Fruit fly (Drosophila melanogaster) whole organism, prepupa: ENCODE results near the gene Atg1.

Experiments used
- CG10631 ChIP-seq: fragments of 200-800 bp; sonication (Bioruptor generic); optimal IDR thresholded peaks from 2 replicates; lab custom pipeline; 2016; ENCODE audit warnings: missing biosample characterization, missing genetic modification characterization
- CG11762 ChIP-seq: fragments of 200-800 bp; sonication (Bioruptor generic); optimal IDR thresholded peaks from 3 replicates; lab custom pipeline; 2016; ENCODE audit warnings: missing biosample characterization, missing genetic modification characterization; ENCODE audit not compliant: insufficient read depth
- CG11902 ChIP-seq: fragments of 200-800 bp; sonication (Bioruptor generic); optimal IDR thresholded peaks from 3 replicates; lab custom pipeline; 2016; ENCODE audit warnings: missing biosample characterization, missing genetic modification characterization
- CG16779 ChIP-seq: fragments of 200-800 bp; sonication (Bioruptor generic); optimal IDR thresholded peaks from 3 replicates; lab custom pipeline; 2017; ENCODE audit warnings: missing biosample characterization, mild to moderate bottlenecking, missing genetic modification characterization
- CG3032 ChIP-seq: fragments of 200-800 bp; optimal IDR thresholded peaks from 2 replicates; lab custom pipeline; 2019; ENCODE audit warnings: missing biosample characterization, mild to moderate bottlenecking, missing genetic modification characterization, moderate library complexity
- CG6808 ChIP-seq: fragments of 200-800 bp; sonication (Bioruptor generic); optimal IDR thresholded peaks from 3 replicates; lab custom pipeline; 2017; ENCODE audit warnings: missing biosample characterization, missing genetic modification characterization, mild to moderate bottlenecking, moderate library complexity, missing genetic modification reagents
- CG9139 ChIP-seq: fragments of 200-800 bp; sonication (Bioruptor generic); optimal IDR thresholded peaks from 3 replicates; lab custom pipeline; 2017; ENCODE audit warnings: missing biosample characterization, mild to moderate bottlenecking, missing genetic modification characterization
- Ets96B ChIP-seq: fragments of 200-800 bp; optimal IDR thresholded peaks from 2 replicates; lab custom pipeline; 2019; ENCODE audit warnings: missing biosample characterization, mild to moderate bottlenecking, missing genetic modification characterization, moderate library complexity
- Hr39 ChIP-seq: fragments of 200-800 bp; sonication (Bioruptor generic); optimal IDR thresholded peaks from 2 replicates; lab custom pipeline; 2016; ENCODE audit warnings: missing biosample characterization, missing genetic modification characterization
- Hr4 ChIP-seq: fragments of 200-800 bp; sonication (Bioruptor generic); optimal IDR thresholded peaks from 3 replicates; lab custom pipeline; 2016; ENCODE audit warnings: missing biosample characterization, missing genetic modification characterization
- OdsH ChIP-seq: fragments of 200-800 bp; sonication (Bioruptor generic); optimal IDR thresholded peaks from 3 replicates; lab custom pipeline; 2016; ENCODE audit warnings: missing biosample characterization, missing genetic modification characterization
- Smox ChIP-seq: fragments of 200-800 bp; sonication (Bioruptor generic); optimal IDR thresholded peaks from 3 replicates; lab custom pipeline; 2016; ENCODE audit warnings: missing biosample characterization, missing genetic modification characterization
- acj6 ChIP-seq: fragments of 200-800 bp; sonication (Bioruptor generic); optimal IDR thresholded peaks from 3 replicates; lab custom pipeline; 2016; ENCODE audit warnings: missing biosample characterization, missing genetic modification characterization
- eg ChIP-seq: fragments of 200-800 bp; sonication (Bioruptor generic); IDR thresholded peaks from 3 replicates; pipeline ENCODE4 v1.3.6; 2022; ENCODE audit warnings: missing biosample characterization, missing genetic modification characterization
- esn ChIP-seq: fragments of 200-800 bp; sonication (Bioruptor generic); optimal IDR thresholded peaks from 2 replicates; lab custom pipeline; 2016; ENCODE audit warnings: missing biosample characterization, mild to moderate bottlenecking, missing genetic modification characterization, moderate library complexity
- lz ChIP-seq: fragments of 200-800 bp; sonication (Bioruptor generic); optimal IDR thresholded peaks from 3 replicates; lab custom pipeline; 2016; ENCODE audit warnings: missing biosample characterization, missing genetic modification characterization

Atg1 gene

dm6 chr3L:12745121-12745770 lies 59.7 kb downstream of the Atg1 start, which contains the start of gene CG32109:
Gene CG32109 (plus strand): TSS chr3L:12745344.
- TF ChIP-seq CG3032 (no peak), esn (GFP tag; lab: Kevin White, UChicago) (peak; percentile 2), CG11762 (GFP tag; lab: Kevin White, UChicago) (no peak)

DNA sequence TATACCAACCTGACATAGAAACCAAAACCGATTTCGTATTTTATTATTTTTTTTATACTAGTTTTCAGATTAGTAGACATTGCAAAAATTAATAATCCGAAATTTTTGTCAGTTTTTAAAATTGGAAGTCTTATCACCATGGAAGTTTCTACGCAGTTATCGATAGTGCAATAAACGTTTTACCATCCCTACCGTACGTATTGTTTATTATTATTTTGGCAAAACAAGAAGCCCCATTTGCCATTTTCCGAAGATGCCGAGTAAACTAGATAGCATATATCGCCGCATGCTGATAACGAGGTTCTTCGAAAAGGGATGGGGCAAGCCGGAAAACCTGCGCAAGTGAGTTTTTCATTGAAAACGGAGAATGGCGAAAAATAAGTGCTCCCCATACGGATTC lies 63.3 kb downstream of the Atg1 start, which contains the start of gene CG32112:
CG32112 (plus strand) TSS at position 111 of the 400 bp plus-strand sequence.
- peak; percentile 44 for TF ChIP-seq esn (GFP tag; lab: Kevin White, UChicago)
- TF ChIP-seq Hr4 (GFP tag; lab: Kevin White, UChicago): peak; percentile 1
- no peak for TF ChIP-seq CG16779 (tag; lab: Kevin White, UChicago)
- TF ChIP-seq CG6808 (GFP tag; lab: Kevin White, UChicago): no peak

dm6 chr3L:12735707-12736106 lies 69.2 kb downstream of the Atg1 start:
- TF ChIP-seq Ets96B (tag; lab: Kevin White, UChicago) (no peak), lz (GFP tag; lab: Kevin White, UChicago) (no peak), eg (GFP tag; lab: Robert Waterston, UW) (no peak), CG11902 (GFP tag; lab: Kevin White, UChicago) (no peak), Smox (GFP tag; lab: Kevin White, UChicago) (no peak)
- TF ChIP-seq, all 60 proteins: peak for 0

dm6 chr3L:12734550-12735012 lies 70.3 kb downstream of the Atg1 start, which contains the start of the genes SmD1 and Ptp69D:
Gene SmD1 (minus strand): TSS chr3L:12734611.
Gene Ptp69D (plus strand): TSS chr3L:12734945.
- TF ChIP-seq CG3032 (peak; percentile 33), OdsH (no peak), Hr39 (no peak), Hr4 (GFP tag; lab: Kevin White, UChicago) (peak; percentile 13), CG10631 (GFP tag; lab: Kevin White, UChicago) (peak; percentile 63), CG9139 (no peak), acj6 (GFP tag; lab: Kevin White, UChicago) (peak; percentile 24)
- TF ChIP-seq, all 60 proteins: peak for 4
